Worm (Caenorhabditis elegans) whole organism, L2 larva: ENCODE measurements around the gene C02B8.1.

Experiments used
- aly-2 ChIP-seq: fragments of 150-350 bp; optimal IDR thresholded peaks from 2 replicates; lab custom pipeline; 2014; ENCODE audit warnings: missing biosample characterization, missing genetic modification characterization
- ama-1 ChIP-seq: fragments of 150-350 bp; optimal IDR thresholded peaks from 2 replicates; lab custom pipeline; 2018; ENCODE audit warnings: inconsistent platforms
- crh-2 ChIP-seq: sonication (generic microtip); optimal IDR thresholded peaks from 2 replicates; lab custom pipeline; 2017; ENCODE audit warnings: missing biosample characterization, missing genetic modification characterization
- elt-1 ChIP-seq: fragments of 150-350 bp; optimal IDR thresholded peaks from 2 replicates; lab custom pipeline; 2014; ENCODE audit warnings: missing biosample characterization, missing genetic modification characterization
- lin-13 ChIP-seq: fragments of 150-350 bp; optimal IDR thresholded peaks from 2 replicates; lab custom pipeline; 2014; ENCODE audit warnings: missing biosample characterization, missing genetic modification reagents, missing genetic modification characterization
- lsy-2 ChIP-seq, 2 experiments: fragments of 150-350 bp in 1 of 2; sonication (generic microtip) in 1 of 2; optimal IDR thresholded peaks; 2 replicates each; lab custom pipeline; 2014 to 2017; ENCODE audit warnings: missing biosample characterization in 2 of 2, missing genetic modification characterization in 2 of 2
- mab-5 ChIP-seq: fragments of 150-350 bp; optimal IDR thresholded peaks from 2 replicates; lab custom pipeline; 2014; ENCODE audit warnings: missing biosample characterization, missing genetic modification characterization
- mdl-1 ChIP-seq, 2 experiments: fragments of 150-350 bp in 1 of 2; sonication (generic microtip) in 1 of 2; optimal IDR thresholded peaks; 2 replicates each; lab custom pipeline; 2017; ENCODE audit warnings: missing biosample characterization in 2 of 2, missing genetic modification characterization in 2 of 2
- nhr-12 ChIP-seq: fragments of 150-350 bp; optimal IDR thresholded peaks from 2 replicates; lab custom pipeline; 2014; ENCODE audit warnings: missing biosample characterization, missing genetic modification characterization
- nhr-237 ChIP-seq: fragments of 150-350 bp; optimal IDR thresholded peaks from 2 replicates; lab custom pipeline; 2014; ENCODE audit warnings: missing biosample characterization, missing genetic modification characterization
- nhr-77 ChIP-seq: fragments of 150-350 bp; optimal IDR thresholded peaks from 2 replicates; lab custom pipeline; 2014; ENCODE audit warnings: missing biosample characterization, missing genetic modification characterization
- skn-1 ChIP-seq: sonication (generic microtip); optimal IDR thresholded peaks from 2 replicates; lab custom pipeline; 2017; ENCODE audit warnings: missing biosample characterization, missing genetic modification characterization

- no peak for TF ChIP-seq nhr-237 (tag; lab: Kevin White, UChicago)
- no peak for TF ChIP-seq aly-2 (tag; lab: Kevin White, UChicago)
- no peak for TF ChIP-seq crh-2 (tag; lab: Kevin White, UChicago)
- no peak for TF ChIP-seq mab-5 (tag; lab: Kevin White, UChicago)
- TF ChIP-seq nhr-77 (tag; lab: Kevin White, UChicago) = no peak
- no peak for TF ChIP-seq lsy-2 (tag; optimal IDR thresholded peaks at IDR 0.05; lab: Kevin White, UChicago)
- TF ChIP-seq nhr-12 (tag; lab: Kevin White, UChicago) = no peak
- no peak for TF ChIP-seq ama-1 (lab: Kevin White, UChicago)
- TF ChIP-seq skn-1 (tag; lab: Kevin White, UChicago) = no peak
- no peak for TF ChIP-seq mdl-1 (tag; optimal IDR thresholded peaks at IDR 0.05; lab: Kevin White, UChicago)
- TF ChIP-seq lin-13 (GFP tag; lab: Kevin White, UChicago) = no peak
- TF ChIP-seq elt-1 (tag; lab: Kevin White, UChicago) = no peak
Measured at ce11 chrX:8185037-8185436, 37.5 kb downstream of the C02B8.1 start, which contains the start of gene C17H11.5.
